Fruit fly (Drosophila melanogaster) whole organism, embryonic: ENCODE data around the gene CG42822.

ENCODE experiments used
- Adf1 ChIP-seq: fragments of 200-800 bp; sonication (Bioruptor generic); IDR thresholded peaks from 2 replicates; pipeline ENCODE4 v1.3.6; 2022; ENCODE audit warnings: missing biosample characterization, missing genetic modification characterization
- Atf-2 ChIP-seq: fragments of 200-800 bp; sonication (Bioruptor generic); optimal IDR thresholded peaks from 2 replicates; lab custom pipeline; 2016; ENCODE audit warnings: missing biosample characterization, missing genetic modification characterization
- Bteb2 ChIP-seq: fragments of 200-800 bp; sonication (Bioruptor generic); optimal IDR thresholded peaks from 2 replicates; lab custom pipeline; 2016; ENCODE audit warnings: missing biosample characterization, missing genetic modification characterization
- CG10959 ChIP-seq: fragments of 200-800 bp; sonication (Bioruptor generic); IDR thresholded peaks from 2 replicates; pipeline ENCODE4 v1.3.6; 2022; ENCODE audit warnings: missing biosample characterization, missing genetic modification characterization
- CG1233 ChIP-seq: fragments of 200-800 bp; sonication (Bioruptor generic); optimal IDR thresholded peaks from 4 replicates; lab custom pipeline; 2018; ENCODE audit warnings: missing biosample characterization, mild to moderate bottlenecking, missing genetic modification characterization
- CG16813 ChIP-seq: fragments of 200-800 bp; sonication (Bioruptor generic); IDR thresholded peaks from 3 replicates; pipeline ENCODE4 v1.3.6; 2022; ENCODE audit warnings: missing biosample characterization, missing genetic modification characterization; ENCODE audit not compliant: partially characterized antibody
- CG18011 ChIP-seq: fragments of 200-800 bp; sonication (Bioruptor generic); optimal IDR thresholded peaks from 2 replicates; lab custom pipeline; 2017; ENCODE audit warnings: missing biosample characterization, missing genetic modification characterization, mild to moderate bottlenecking, moderate library complexity, missing genotype
- CG18599 ChIP-seq: fragments of 200-800 bp; sonication (Bioruptor generic); optimal IDR thresholded peaks from 3 replicates; lab custom pipeline; 2017; ENCODE audit warnings: missing biosample characterization, missing genetic modification characterization, mild to moderate bottlenecking, moderate library complexity, missing genetic modification reagents
- CG2199 ChIP-seq: fragments of 200-800 bp; sonication (Bioruptor generic); IDR thresholded peaks from 3 replicates; pipeline ENCODE4 v1.3.6; 2022; ENCODE audit warnings: missing biosample characterization, missing genetic modification characterization
- CG3065 ChIP-seq: fragments of 200-800 bp; sonication (Bioruptor generic); optimal IDR thresholded peaks from 2 replicates; lab custom pipeline; 2016; ENCODE audit warnings: missing biosample characterization, missing genetic modification characterization
- CG31224 ChIP-seq: fragments of 200-800 bp; sonication (Bioruptor generic); IDR thresholded peaks from 2 replicates; pipeline ENCODE4 v1.3.6; 2022; ENCODE audit warnings: missing biosample characterization, missing genetic modification characterization
- CG3281 ChIP-seq: fragments of 200-800 bp; sonication (Bioruptor generic); optimal IDR thresholded peaks from 3 replicates; lab custom pipeline; 2017; ENCODE audit warnings: missing biosample characterization, mild to moderate bottlenecking, missing genetic modification characterization
- CG3995 ChIP-seq: fragments of 200-800 bp; sonication (Bioruptor generic); optimal IDR thresholded peaks from 3 replicates; lab custom pipeline; 2016; ENCODE audit warnings: missing biosample characterization, missing genetic modification characterization
- CG5180 ChIP-seq: fragments of 200-800 bp; sonication (Bioruptor generic); optimal IDR thresholded peaks from 3 replicates; lab custom pipeline; 2017; ENCODE audit warnings: missing biosample characterization, missing genetic modification characterization, mild to moderate bottlenecking, moderate library complexity, missing genetic modification reagents
- CG6765 ChIP-seq: fragments of 200-800 bp; sonication (Bioruptor generic); optimal IDR thresholded peaks from 3 replicates; lab custom pipeline; 2017; ENCODE audit warnings: missing biosample characterization, mild to moderate bottlenecking, missing genetic modification characterization
- CG8388 ChIP-seq: fragments of 200-800 bp; sonication (Bioruptor generic); optimal IDR thresholded peaks from 2 replicates; lab custom pipeline; 2019; ENCODE audit warnings: missing biosample characterization, mild to moderate bottlenecking, missing genetic modification characterization, moderate library complexity
- CG9817 ChIP-seq: fragments of 200-800 bp; sonication (Bioruptor generic); optimal IDR thresholded peaks from 2 replicates; lab custom pipeline; 2018; ENCODE audit warnings: missing biosample characterization, mild to moderate bottlenecking, missing genetic modification characterization, moderate library complexity
- D ChIP-seq, 2 experiments: fragments of 200-800 bp in 1 of 2; fragments of >200 bp in 1 of 2; sonication (Bioruptor generic) in 1 of 2; optimal IDR thresholded peaks; 2 replicates in 1 of 2; 3 replicates in 1 of 2; lab custom pipeline; 2017; ENCODE audit warnings: mild to moderate bottlenecking in 1 of 2, missing biosample characterization in 1 of 2, missing genetic modification characterization in 1 of 2, missing genetic modification reagents in 1 of 2
- Dad ChIP-seq: fragments of 200-800 bp; sonication (Bioruptor generic); optimal IDR thresholded peaks from 3 replicates; lab custom pipeline; 2016; ENCODE audit warnings: missing biosample characterization, missing genetic modification characterization
- Dip2 ChIP-seq: fragments of 200-800 bp; sonication (Bioruptor generic); IDR thresholded peaks from 2 replicates; pipeline ENCODE4 v1.3.6; 2022; ENCODE audit warnings: missing biosample characterization, missing genetic modification characterization
- ERR ChIP-seq: fragments of 200-800 bp; sonication (Bioruptor generic); optimal IDR thresholded peaks from 2 replicates; lab custom pipeline; 2016; ENCODE audit warnings: missing biosample characterization, missing genetic modification characterization
- Elba2 ChIP-seq: fragments of 200-800 bp; sonication (Bioruptor generic); optimal IDR thresholded peaks from 3 replicates; lab custom pipeline; 2016; ENCODE audit warnings: missing biosample characterization, missing genetic modification characterization
- Gsc ChIP-seq: fragments of 200-800 bp; sonication (Bioruptor generic); IDR thresholded peaks from 2 replicates; pipeline ENCODE4 v1.3.6; 2022; ENCODE audit warnings: missing biosample characterization, missing genetic modification characterization
- MBD-R2 ChIP-seq: fragments of 200-800 bp; sonication (Bioruptor generic); IDR thresholded peaks from 2 replicates; pipeline ENCODE4 v1.3.6; 2022; ENCODE audit warnings: missing biosample characterization, missing genetic modification characterization
- Max ChIP-seq: fragments of 200-800 bp; sonication (Bioruptor generic); optimal IDR thresholded peaks from 2 replicates; lab custom pipeline; 2016; ENCODE audit warnings: missing biosample characterization, mild to moderate bottlenecking, missing genetic modification characterization
- NFAT ChIP-seq: fragments of 200-800 bp; sonication (Bioruptor generic); IDR thresholded peaks from 2 replicates; pipeline ENCODE4 v1.3.6; 2022; ENCODE audit warnings: missing biosample characterization, missing genetic modification characterization
- Opbp ChIP-seq: fragments of 200-800 bp; sonication (Bioruptor generic); IDR thresholded peaks from 3 replicates; pipeline ENCODE4 v1.3.6; 2022; ENCODE audit warnings: missing biosample characterization, missing genetic modification characterization; ENCODE audit not compliant: partially characterized antibody
- Stat92E ChIP-seq, 3 experiments: fragments of >200 bp in 2 of 3; fragments of 200-800 bp in 1 of 3; sonication (Bioruptor generic) in 1 of 3; optimal IDR thresholded peaks; 2 replicates each; lab custom pipeline; 2017 to 2019; ENCODE audit warnings: missing biosample characterization in 3 of 3, missing genetic modification characterization in 3 of 3, mild to moderate bottlenecking in 1 of 3, moderate library complexity in 1 of 3
- Usf ChIP-seq: fragments of 200-800 bp; sonication (Bioruptor generic); optimal IDR thresholded peaks from 2 replicates; lab custom pipeline; 2017; ENCODE audit warnings: missing genotype, missing biosample characterization, missing genetic modification characterization
- ac ChIP-seq: fragments of 200-800 bp; sonication (Bioruptor generic); optimal IDR thresholded peaks from 3 replicates; lab custom pipeline; 2017; ENCODE audit warnings: missing biosample characterization, mild to moderate bottlenecking, missing genetic modification characterization
- ap ChIP-seq: fragments of 200-800 bp; sonication (Bioruptor generic); IDR thresholded peaks from 2 replicates; pipeline ENCODE4 v1.3.6; 2022; ENCODE audit warnings: missing biosample characterization, missing genetic modification characterization
- cas ChIP-seq: fragments of 200-800 bp; sonication (Bioruptor generic); IDR thresholded peaks from 2 replicates; pipeline ENCODE4 v1.3.6; 2022; ENCODE audit warnings: missing biosample characterization, missing genetic modification characterization
- ci ChIP-seq: fragments of 200-800 bp; sonication (Bioruptor generic); IDR thresholded peaks from 3 replicates; pipeline ENCODE4 v1.3.6; 2022; ENCODE audit warnings: missing biosample characterization, missing genetic modification characterization
- crol ChIP-seq: fragments of 200-800 bp; sonication (Bioruptor generic); IDR thresholded peaks from 2 replicates; pipeline ENCODE4 v1.3.6; 2022; ENCODE audit warnings: missing biosample characterization, missing genetic modification characterization
- disco-r ChIP-seq: fragments of 200-800 bp; sonication (Bioruptor generic); optimal IDR thresholded peaks from 2 replicates; lab custom pipeline; 2016; ENCODE audit warnings: missing biosample characterization, missing genetic modification characterization
- eyg ChIP-seq: fragments of 200-800 bp; sonication (Bioruptor generic); optimal IDR thresholded peaks from 3 replicates; lab custom pipeline; 2016; ENCODE audit warnings: missing biosample characterization, missing genetic modification characterization
- fd3F ChIP-seq: fragments of 200-800 bp; sonication (Bioruptor generic); optimal IDR thresholded peaks from 2 replicates; lab custom pipeline; 2018; ENCODE audit warnings: missing biosample characterization, mild to moderate bottlenecking, missing genetic modification characterization, moderate library complexity
- hkb ChIP-seq, 2 experiments: fragments of 200-800 bp in 1 of 2; fragments of >200 bp in 1 of 2; sonication (Bioruptor generic) in 1 of 2; IDR thresholded peaks in 1 of 2; optimal IDR thresholded peaks in 1 of 2; 2 replicates each; pipeline versions ENCODE4 v1.3.6 to Lab custom; 2017 to 2022; ENCODE audit warnings: missing biosample characterization in 1 of 2, missing genetic modification characterization in 1 of 2
- kah ChIP-seq: fragments of 200-800 bp; sonication (Bioruptor generic); optimal IDR thresholded peaks from 2 replicates; lab custom pipeline; 2018; ENCODE audit warnings: missing biosample characterization, mild to moderate bottlenecking, missing genetic modification characterization
- ken ChIP-seq: fragments of 200-800 bp; sonication (Bioruptor generic); IDR thresholded peaks from 3 replicates; pipeline ENCODE4 v1.3.6; 2022; ENCODE audit warnings: missing biosample characterization, missing genetic modification characterization
- maf-S ChIP-seq: fragments of 200-800 bp; sonication (Bioruptor generic); optimal IDR thresholded peaks from 2 replicates; lab custom pipeline; 2016; ENCODE audit warnings: missing biosample characterization, missing genetic modification characterization
- nau ChIP-seq: fragments of 200-800 bp; sonication (Bioruptor generic); optimal IDR thresholded peaks from 3 replicates; lab custom pipeline; 2017; ENCODE audit warnings: missing biosample characterization, mild to moderate bottlenecking, missing genetic modification characterization, missing genetic modification reagents
- sens ChIP-seq: fragments of 200-800 bp; sonication (Bioruptor generic); peaks from one replicate; lab custom pipeline; 2016; ENCODE audit warnings: missing biosample characterization, missing genetic modification characterization
- sisA ChIP-seq: fragments of 200-800 bp; sonication (Bioruptor generic); IDR thresholded peaks from 2 replicates; pipeline ENCODE4 v1.3.6; 2022; ENCODE audit warnings: missing biosample characterization, missing genetic modification characterization
- slbo ChIP-seq: fragments of 200-800 bp; sonication (Bioruptor generic); IDR thresholded peaks from 2 replicates; pipeline ENCODE4 v1.3.6; 2022; ENCODE audit warnings: missing biosample characterization, missing genetic modification characterization
- stc ChIP-seq: fragments of 200-800 bp; sonication (Bioruptor generic); IDR thresholded peaks from 2 replicates; pipeline ENCODE4 v1.3.6; 2022; ENCODE audit warnings: missing biosample characterization, missing genetic modification characterization
- ttk ChIP-seq: fragments of 200-800 bp; sonication (Bioruptor generic); IDR thresholded peaks from 2 replicates; pipeline ENCODE4 v2.1.2; 2022; ENCODE audit warnings: missing biosample characterization, missing genetic modification characterization
- zen2 ChIP-seq: fragments of 200-800 bp; sonication (Bioruptor generic); IDR thresholded peaks from 3 replicates; pipeline ENCODE4 v1.3.6; 2022; ENCODE audit warnings: missing biosample characterization, missing genetic modification characterization; ENCODE audit not compliant: partially characterized antibody
- zfh2 ChIP-seq: fragments of 200-800 bp; sonication (Bioruptor generic); optimal IDR thresholded peaks from 2 replicates; lab custom pipeline; 2016; ENCODE audit warnings: missing biosample characterization, missing genetic modification characterization

The CG42822 gene

DNA sequence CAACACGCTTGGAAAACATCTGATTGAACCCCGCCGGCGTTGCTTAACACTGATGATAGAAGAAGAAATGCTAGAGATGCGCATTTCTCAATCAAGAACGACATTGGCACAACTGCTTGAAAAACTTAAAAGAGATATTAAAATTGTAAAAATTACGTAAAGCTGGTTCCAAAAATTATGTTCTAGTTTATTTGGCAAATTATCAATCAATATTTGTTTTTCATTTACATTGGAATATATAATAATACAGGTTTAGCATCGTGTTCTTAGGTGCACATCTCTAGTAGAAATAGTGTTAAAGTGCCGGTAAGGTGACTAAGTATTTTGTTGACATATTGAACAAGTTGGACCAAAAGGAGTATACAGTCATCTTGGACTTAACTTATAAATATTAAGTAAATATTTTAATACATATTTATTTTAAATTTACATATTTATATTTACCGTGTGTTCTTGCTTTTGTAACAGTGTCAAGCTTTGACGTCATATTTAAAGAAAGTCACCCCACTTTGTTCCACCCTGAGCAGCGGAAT, 22.3 kb upstream of the CG42822 start, which contains the start of the genes Brf and sds22 (continued):
- TF ChIP-seq Adf1 (GFP tag; lab: Robert Waterston, UW) = peak; percentile 66
- TF ChIP-seq Atf-2 (GFP tag; lab: Kevin White, UChicago) = peak; percentile 94
- no peak; the same call in 2 of the 3 replicates for TF ChIP-seq zen2
- peak; percentile 96 for TF ChIP-seq maf-S (GFP tag; lab: Kevin White, UChicago)
- peak; percentile 76 for TF ChIP-seq kah (GFP tag; lab: Kevin White, UChicago)
- TF ChIP-seq sens (GFP tag; lab: Kevin White, UChicago) = peak; percentile 99
- TF ChIP-seq CG8388 (GFP tag; lab: Kevin White, UChicago) = peak; percentile 93
- peak; percentile 93 for TF ChIP-seq ken
- peak; percentile 98 for TF ChIP-seq CG9817
- peak; percentile 46; the same call in 1 of the 2 replicates for TF ChIP-seq Dip2 (GFP tag; lab: Robert Waterston, UW)
- TF ChIP-seq CG18599 (GFP tag; lab: Kevin White, UChicago) = peak; percentile 96
- TF ChIP-seq CG1233 (GFP tag; lab: Kevin White, UChicago) = peak; percentile 95
- TF ChIP-seq hkb (optimal IDR thresholded peaks at IDR 0.05; lab: Kevin White, UChicago) = no peak
- TF ChIP-seq hkb (GFP tag; IDR thresholded peaks at IDR 0.05; lab: Robert Waterston, UW) = peak; percentile 91
- peak; percentile 97 for TF ChIP-seq Elba2 (GFP tag; lab: Kevin White, UChicago)
- peak; percentile 90 for TF ChIP-seq disco-r
- peak; percentile 95 for TF ChIP-seq fd3F (GFP tag; lab: Kevin White, UChicago)
- peak; percentile 53; the same call in 1 of the 3 replicates for TF ChIP-seq Opbp (GFP tag; lab: Robert Waterston, UW)
- TF ChIP-seq nau (GFP tag; lab: Kevin White, UChicago) = peak; percentile 83
- peak; percentile 89 for TF ChIP-seq NFAT
- TF ChIP-seq Stat92E (GFP tag; optimal IDR thresholded peaks at IDR 0.05; lab: Kevin White, UChicago) = peak in 1 of 3 experiments; percentile 74
- peak; percentile 74 for TF ChIP-seq CG5180 (GFP tag; lab: Kevin White, UChicago)
- peak; percentile 93 for TF ChIP-seq Usf (GFP tag; lab: Kevin White, UChicago)
- TF ChIP-seq CG6765 (GFP tag; lab: Kevin White, UChicago) = peak; percentile 82
- TF ChIP-seq D (optimal IDR thresholded peaks at IDR 0.05; lab: Kevin White, UChicago) = no peak
- peak; percentile 90 for TF ChIP-seq D (GFP tag; optimal IDR thresholded peaks at IDR 0.05; lab: Kevin White, UChicago)
- peak; percentile 88 for TF ChIP-seq ci (GFP tag; lab: Robert Waterston, UW)
- TF ChIP-seq zfh2 = peak; percentile 98
- peak; percentile 94 for TF ChIP-seq CG3281
- peak; percentile 84 for TF ChIP-seq CG18011 (GFP tag; lab: Kevin White, UChicago)
- peak; percentile 70; the same call in 1 of the 3 replicates for TF ChIP-seq CG2199 (GFP tag; lab: Robert Waterston, UW)
- TF ChIP-seq Max = peak; percentile 98
- peak; percentile 94 for TF ChIP-seq Bteb2 (GFP tag; lab: Kevin White, UChicago)
- TF ChIP-seq ap = peak; percentile 73
- TF ChIP-seq CG3065 (GFP tag; lab: Kevin White, UChicago) = peak; percentile 93
- peak; percentile 96 for TF ChIP-seq slbo (GFP tag; lab: Robert Waterston, UW)
- peak; percentile 77 for TF ChIP-seq CG3995 (GFP tag; lab: Kevin White, UChicago)
- TF ChIP-seq sisA (GFP tag; lab: Robert Waterston, UW) = peak; percentile 97
- peak; percentile 80 for TF ChIP-seq eyg (GFP tag; lab: Kevin White, UChicago)
- peak; percentile 83 for TF ChIP-seq CG31224 (GFP tag; lab: Robert Waterston, UW)
- peak; percentile 67 for TF ChIP-seq cas (GFP tag; lab: Robert Waterston, UW)
- TF ChIP-seq ttk (GFP tag; lab: Robert Waterston, UW) = peak; percentile 94
- TF ChIP-seq ERR = peak; percentile 89
- TF ChIP-seq Dad (GFP tag; lab: Kevin White, UChicago) = peak; percentile 95
- TF ChIP-seq CG10959 = peak; percentile 90
- peak; percentile 87 for TF ChIP-seq CG16813 (GFP tag; lab: Robert Waterston, UW)
- no peak; the same call in 1 of the 2 replicates for TF ChIP-seq crol
- TF ChIP-seq ac (GFP tag; lab: Kevin White, UChicago) = peak; percentile 55
- peak; percentile 76 for TF ChIP-seq Gsc (GFP tag; lab: Robert Waterston, UW)
- TF ChIP-seq stc (GFP tag; lab: Robert Waterston, UW) = peak; percentile 85
- peak; percentile 94 for TF ChIP-seq MBD-R2 (GFP tag; lab: Robert Waterston, UW)
